Worm (Caenorhabditis elegans) whole organism, L4/young adult: ENCODE results near the gene taf-2.
"Not testable (repeated sequence)": the region's sequence is repeated elsewhere in the genome, so short reads cannot be mapped to it uniquely, and the experiment has no call there.

Experiments used
- W03F9.2 ChIP-seq: fragments of 150-350 bp; optimal IDR thresholded peaks from 2 replicates; lab custom pipeline; 2014; ENCODE audit warnings: missing biosample characterization, missing genetic modification characterization
- dao-5 ChIP-seq: sonication (generic microtip); optimal IDR thresholded peaks from 2 replicates; lab custom pipeline; 2016; ENCODE audit warnings: missing genotype, missing genetic modification characterization, moderate library complexity, missing compliant biosample characterization
- him-1 ChIP-seq: sonication (generic microtip); optimal IDR thresholded peaks from 2 replicates; lab custom pipeline; 2016; ENCODE audit warnings: missing genotype, missing genetic modification reagents, missing genetic modification characterization, missing compliant biosample characterization

The taf-2 gene

ce11 chrIV:3611845-3612244 is 18.4 kb upstream of the taf-2 start:
- TF ChIP-seq W03F9.2 (tag; lab: Kevin White, UChicago) (no peak), him-1 (tag; lab: Kevin White, UChicago) (no peak), dao-5 (no peak)

ce11 chrIV:3610987-3611386 is 17.6 kb upstream of the taf-2 start:
- no peak for TF ChIP-seq W03F9.2 (tag; lab: Kevin White, UChicago)
- TF ChIP-seq dao-5, result no peak
- no peak for TF ChIP-seq him-1 (tag; lab: Kevin White, UChicago)

ce11 chrIV:3608547-3609222 is 15.3 kb upstream of the taf-2 start:
- TF ChIP-seq him-1 (tag; lab: Kevin White, UChicago), result no peak
- no peak for TF ChIP-seq W03F9.2 (tag; lab: Kevin White, UChicago)
- no peak for TF ChIP-seq dao-5

- TF ChIP-seq dao-5, result no peak
- TF ChIP-seq him-1 (tag; lab: Kevin White, UChicago), result no peak
- no peak for TF ChIP-seq W03F9.2 (tag; lab: Kevin White, UChicago)
Observed at ce11 chrIV:3606285-3606834, 12.9 kb upstream of the taf-2 start, which contains the start of the genes Y37E11B.10 and kgb-2. Gene Y37E11B.10, minus strand, starts transcription at chrIV:3606466. Gene kgb-2, plus strand, starts transcription at chrIV:3606784.

- TF ChIP-seq him-1 (tag; lab: Kevin White, UChicago), result no peak
- TF ChIP-seq dao-5, result no peak
- TF ChIP-seq W03F9.2 (tag; lab: Kevin White, UChicago), result no peak
Observed at ce11 chrIV:3604104-3604503, 10.7 kb upstream of the taf-2 start.

- no peak for TF ChIP-seq dao-5
- TF ChIP-seq him-1 (tag; lab: Kevin White, UChicago), result no peak
- no peak for TF ChIP-seq W03F9.2 (tag; lab: Kevin White, UChicago)
Observed at ce11 chrIV:3601846-3602245, 8.4 kb upstream of the taf-2 start.

ce11 chrIV:3599958-3600357 is 6.5 kb upstream of the taf-2 start, which contains the start of gene Y37E11B.7:
Gene Y37E11B.7, minus strand, starts transcription at chrIV:3600164.
- no peak for TF ChIP-seq W03F9.2 (tag; lab: Kevin White, UChicago)
- no peak for TF ChIP-seq dao-5
- no peak for TF ChIP-seq him-1 (tag; lab: Kevin White, UChicago)

ce11 chrIV:3599126-3599525 is 5.7 kb upstream of the taf-2 start, which contains the start of gene Y37E11B.6:
Gene Y37E11B.6, minus strand, starts transcription at chrIV:3599306.
- TF ChIP-seq dao-5 (no peak), W03F9.2 (tag; lab: Kevin White, UChicago) (no peak), him-1 (tag; lab: Kevin White, UChicago) (no peak)

ce11 chrIV:3598452-3598851 is 5.0 kb upstream of the taf-2 start, which contains the start of gene Y37E11B.5:
Gene Y37E11B.5, minus strand, starts transcription at chrIV:3598552.
- TF ChIP-seq dao-5, result no peak
- no peak for TF ChIP-seq him-1 (tag; lab: Kevin White, UChicago)
- no peak for TF ChIP-seq W03F9.2 (tag; lab: Kevin White, UChicago)

- no peak for TF ChIP-seq dao-5
- no peak for TF ChIP-seq him-1 (tag; lab: Kevin White, UChicago)
- no peak for TF ChIP-seq W03F9.2 (tag; lab: Kevin White, UChicago)
Observed at ce11 chrIV:3597356-3597755, 3.9 kb upstream of the taf-2 start.

- TF ChIP-seq W03F9.2 (tag; lab: Kevin White, UChicago) (no peak), him-1 (tag; lab: Kevin White, UChicago) (no peak), dao-5 (no peak)
Observed at ce11 chrIV:3590821-3591220, 2.6 kb downstream of the taf-2 start.

- not testable (repeated sequence) for TF ChIP-seq him-1 (tag; lab: Kevin White, UChicago); dao-5; W03F9.2 (tag; lab: Kevin White, UChicago)
Observed at ce11 chrIV:3582806-3583205, 10.6 kb downstream of the taf-2 start, which contains the start of gene blos-7. Gene blos-7, minus strand, starts transcription at chrIV:3582906.

- no peak for TF ChIP-seq him-1 (tag; lab: Kevin White, UChicago)
- no peak for TF ChIP-seq dao-5
- TF ChIP-seq W03F9.2 (tag; lab: Kevin White, UChicago), result no peak
Observed at ce11 chrIV:3579477-3579975, 13.9 kb downstream of the taf-2 start, which contains the start of gene Y37E11B.1. Gene Y37E11B.1, plus strand, starts transcription at chrIV:3579621.

ce11 chrIV:3578667-3579066 is 14.7 kb downstream of the taf-2 start:
- TF ChIP-seq W03F9.2 (tag; lab: Kevin White, UChicago), result no peak
- TF ChIP-seq him-1 (tag; lab: Kevin White, UChicago), result no peak
- TF ChIP-seq dao-5, result no peak
